Worm (Caenorhabditis elegans) whole organism, L1 larva: ENCODE results near the gene Y42H9AR.1.

Source experiments
- F16B12.6 ChIP-seq: fragments of 150-350 bp; optimal IDR thresholded peaks from 2 replicates; lab custom pipeline; 2014; ENCODE audit warnings: missing biosample characterization, missing genetic modification characterization
- alr-1 ChIP-seq: fragments of 200-800 bp; sonication (Bioruptor generic); optimal IDR thresholded peaks from 2 replicates; lab custom pipeline; 2018; ENCODE audit warnings: borderline replicate concordance, mild to moderate bottlenecking, missing genetic modification characterization, missing compliant biosample characterization
- aly-2 ChIP-seq: fragments of 150-350 bp; optimal IDR thresholded peaks from 2 replicates; lab custom pipeline; 2014; ENCODE audit warnings: missing biosample characterization, missing genetic modification characterization
- ama-1 ChIP-seq: fragments of 150-350 bp; optimal IDR thresholded peaks from 2 replicates; lab custom pipeline; 2014
- blmp-1 ChIP-seq: fragments of 150-350 bp; optimal IDR thresholded peaks from 2 replicates; lab custom pipeline; 2014; ENCODE audit warnings: missing biosample characterization, missing genetic modification characterization
- ceh-82 ChIP-seq, 3 experiments: fragments of 150-350 bp in 1 of 3; sonication (generic microtip) in 2 of 3; optimal IDR thresholded peaks; 2 replicates each; lab custom pipeline; 2014 to 2017; ENCODE audit warnings: missing biosample characterization in 3 of 3, missing genetic modification characterization in 3 of 3
- ceh-90 ChIP-seq: sonication (generic microtip); optimal IDR thresholded peaks from 2 replicates; lab custom pipeline; 2016; ENCODE audit warnings: missing genetic modification characterization, missing compliant biosample characterization
- ces-1 ChIP-seq: fragments of 150-350 bp; optimal IDR thresholded peaks from 2 replicates; lab custom pipeline; 2014; ENCODE audit warnings: missing biosample characterization, missing genetic modification reagents, missing genetic modification characterization
- dpl-1 ChIP-seq, 3 experiments: fragments of 150-350 bp in 2 of 3; sonication (generic microtip) in 1 of 3; optimal IDR thresholded peaks; 2 replicates each; lab custom pipeline; 2014 to 2017; ENCODE audit warnings: missing biosample characterization in 3 of 3, missing genetic modification characterization in 3 of 3, missing genetic modification reagents in 3 of 3
- dsc-1 ChIP-seq: sonication (generic microtip); optimal IDR thresholded peaks from 2 replicates; lab custom pipeline; 2016; ENCODE audit warnings: mild to moderate bottlenecking, missing genetic modification characterization, missing compliant biosample characterization
- efl-1 ChIP-seq, 4 experiments: fragments of 150-350 bp; optimal IDR thresholded peaks in 3 of 4; peaks in 1 of 4; 1 replicate in 1 of 4; 2 replicates in 3 of 4; lab custom pipeline; 2014; ENCODE audit warnings: missing biosample characterization in 2 of 4, missing genetic modification characterization in 2 of 4, missing genetic modification reagents in 2 of 4
- efl-3 ChIP-seq: fragments of 200-800 bp; sonication (Bioruptor generic); optimal IDR thresholded peaks from 2 replicates; lab custom pipeline; 2018; ENCODE audit warnings: mild to moderate bottlenecking, missing genetic modification characterization, missing compliant biosample characterization
- elt-2 ChIP-seq: sonication (generic microtip); optimal IDR thresholded peaks from 2 replicates; lab custom pipeline; 2016; ENCODE audit warnings: missing genetic modification characterization, mild to moderate bottlenecking, inconsistent platforms, missing compliant biosample characterization, missing genetic modification reagents
- elt-3 ChIP-seq, 6 experiments: fragments of 150-350 bp in 1 of 6; sonication (generic microtip); optimal IDR thresholded peaks; 2 replicates each; lab custom pipeline; 2017 to 2018; ENCODE audit warnings: missing biosample characterization in 6 of 6, missing genetic modification characterization in 6 of 6, inconsistent platforms in 1 of 6
- ets-5 ChIP-seq: fragments of 200-800 bp; sonication (Bioruptor generic); IDR thresholded peaks from 2 replicates; pipeline ENCODE4 v1.3.6; 2022; ENCODE audit warnings: missing genetic modification characterization, missing compliant biosample characterization
- hlh-4 ChIP-seq: sonication (generic microtip); optimal IDR thresholded peaks from 2 replicates; lab custom pipeline; 2016; ENCODE audit warnings: mild to moderate bottlenecking, missing genetic modification characterization, missing compliant biosample characterization
- hpl-2 ChIP-seq: fragments of 150-350 bp; optimal IDR thresholded peaks from 2 replicates; lab custom pipeline; 2014; ENCODE audit warnings: missing biosample characterization, missing genetic modification reagents, missing genetic modification characterization
- jun-1 ChIP-seq: fragments of 150-350 bp; optimal IDR thresholded peaks from 2 replicates; lab custom pipeline; 2014; ENCODE audit warnings: missing biosample characterization, missing genetic modification reagents, missing genetic modification characterization
- lin-13 ChIP-seq: fragments of 150-350 bp; optimal IDR thresholded peaks from 2 replicates; lab custom pipeline; 2014; ENCODE audit warnings: missing biosample characterization, missing genetic modification reagents, missing genetic modification characterization
- lin-39 ChIP-seq: fragments of 150-350 bp; optimal IDR thresholded peaks from 2 replicates; lab custom pipeline; 2014; ENCODE audit warnings: missing biosample characterization, missing genetic modification reagents, missing genetic modification characterization
- lsy-2 ChIP-seq, 2 experiments: fragments of 150-350 bp; optimal IDR thresholded peaks; 2 replicates each; lab custom pipeline; 2014; ENCODE audit warnings: missing biosample characterization in 2 of 2, missing genetic modification characterization in 2 of 2
- mab-9 ChIP-seq: fragments of 200-800 bp; sonication (Bioruptor generic); IDR thresholded peaks from 2 replicates; pipeline ENCODE4 v1.3.6; 2022; ENCODE audit warnings: missing genetic modification reagents, missing genetic modification characterization, missing compliant biosample characterization
- mdl-1 ChIP-seq, 2 experiments: fragments of 150-350 bp; optimal IDR thresholded peaks; 2 replicates each; lab custom pipeline; 2014 to 2017; ENCODE audit warnings: missing biosample characterization in 2 of 2, missing genetic modification characterization in 2 of 2, inconsistent platforms in 1 of 2
- mef-2 ChIP-seq: fragments of 150-350 bp; optimal IDR thresholded peaks from 2 replicates; lab custom pipeline; 2014; ENCODE audit warnings: missing biosample characterization, missing genetic modification characterization
- nhr-11 ChIP-seq: fragments of 150-350 bp; optimal IDR thresholded peaks from 2 replicates; lab custom pipeline; 2014; ENCODE audit warnings: missing biosample characterization, missing genetic modification characterization
- nhr-19 ChIP-seq: fragments of 200-800 bp; sonication (Bioruptor generic); conservative IDR thresholded peaks from 2 replicates; pipeline ENCODE4 v1.3.6; 2022; ENCODE audit warnings: missing genetic modification characterization, missing compliant biosample characterization
- nhr-237 ChIP-seq: fragments of 150-350 bp; optimal IDR thresholded peaks from 2 replicates; lab custom pipeline; 2014; ENCODE audit warnings: missing biosample characterization, missing genetic modification characterization
- nhr-71 ChIP-seq: sonication (generic microtip); optimal IDR thresholded peaks from 2 replicates; lab custom pipeline; 2016; ENCODE audit warnings: mild to moderate bottlenecking, missing genetic modification characterization, moderate library complexity, missing compliant biosample characterization
- nhr-76 ChIP-seq: sonication (generic microtip); optimal IDR thresholded peaks from 2 replicates; lab custom pipeline; 2017; ENCODE audit warnings: missing biosample characterization, missing genetic modification characterization
- nhr-90 ChIP-seq: sonication (generic microtip); optimal IDR thresholded peaks from 2 replicates; lab custom pipeline; 2016; ENCODE audit warnings: mild to moderate bottlenecking, missing genetic modification characterization, missing compliant biosample characterization; ENCODE audit not compliant: poor library complexity
- pag-3 ChIP-seq: sonication (generic microtip); optimal IDR thresholded peaks from 2 replicates; lab custom pipeline; 2017; ENCODE audit warnings: missing genetic modification characterization, mild to moderate bottlenecking, missing compliant biosample characterization, antibody characterized with exemption, borderline replicate concordance; ENCODE audit not compliant: insufficient read depth
- pqm-1 ChIP-seq: sonication (generic microtip); optimal IDR thresholded peaks from 3 replicates; lab custom pipeline; 2017; ENCODE audit warnings: missing biosample characterization, missing genetic modification characterization
- snpc-4 ChIP-seq: fragments of 150-350 bp; optimal IDR thresholded peaks from 2 replicates; lab custom pipeline; 2014; ENCODE audit warnings: missing biosample characterization, missing genetic modification characterization
- swsn-7 ChIP-seq: sonication (generic microtip); optimal IDR thresholded peaks from 2 replicates; lab custom pipeline; 2016; ENCODE audit warnings: missing genetic modification characterization, missing compliant biosample characterization
- tbx-2 ChIP-seq: sonication (generic microtip); optimal IDR thresholded peaks from 2 replicates; lab custom pipeline; 2016; ENCODE audit warnings: missing genetic modification characterization, missing compliant biosample characterization
- unc-130 ChIP-seq: fragments of 150-350 bp; optimal IDR thresholded peaks from 2 replicates; lab custom pipeline; 2017; ENCODE audit warnings: missing biosample characterization, missing genetic modification characterization, inconsistent platforms
- unc-30 ChIP-seq: sonication (generic microtip); optimal IDR thresholded peaks from 2 replicates; lab custom pipeline; 2017; ENCODE audit warnings: missing biosample characterization, missing genetic modification characterization
- unc-62 ChIP-seq: fragments of 150-350 bp; optimal IDR thresholded peaks from 2 replicates; lab custom pipeline; 2014; ENCODE audit warnings: missing biosample characterization, missing genetic modification reagents, missing genetic modification characterization
- unc-86 ChIP-seq: sonication (generic microtip); optimal IDR thresholded peaks from 2 replicates; lab custom pipeline; 2016; ENCODE audit warnings: missing genetic modification characterization, missing compliant biosample characterization
- zag-1 ChIP-seq: fragments of 150-350 bp; optimal IDR thresholded peaks from 2 replicates; lab custom pipeline; 2014; ENCODE audit warnings: missing biosample characterization, missing genetic modification characterization
- zip-4 ChIP-seq: fragments of 200-800 bp; sonication (Bioruptor generic); optimal IDR thresholded peaks from 2 replicates; lab custom pipeline; 2018; ENCODE audit warnings: mild to moderate bottlenecking, missing genetic modification characterization, moderate library complexity, missing compliant biosample characterization

Gene Y42H9AR.1

ce11 chrIV:8112646-8113045 is 547 bp upstream of the Y42H9AR.1 start (continued):
- no peak for TF ChIP-seq elt-2 (tag; lab: Kevin White, UChicago)
- no peak for TF ChIP-seq zip-4 (GFP tag; lab: Kevin White, UChicago)
- TF ChIP-seq ceh-82 (tag; optimal IDR thresholded peaks at IDR 0.05; lab: Kevin White, UChicago), result peak in 1 of 3 experiments; percentile 7
- TF ChIP-seq zag-1 (tag; lab: Kevin White, UChicago), result no peak
- TF ChIP-seq mdl-1 (tag; optimal IDR thresholded peaks at IDR 0.05; lab: Kevin White, UChicago), result no peak
- TF ChIP-seq nhr-237 (tag; lab: Kevin White, UChicago), result no peak
- peak; percentile 48 to 85 (median 77) for TF ChIP-seq dpl-1 (GFP tag; optimal IDR thresholded peaks at IDR 0.05; lab: Kevin White, UChicago)
- peak in 1 of 2 experiments; percentile 18 for TF ChIP-seq lsy-2 (tag; optimal IDR thresholded peaks at IDR 0.05; lab: Kevin White, UChicago)
- TF ChIP-seq F16B12.6 (tag; lab: Kevin White, UChicago), result peak; percentile 81
- TF ChIP-seq unc-130 (tag; lab: Kevin White, UChicago), result peak; percentile 53
- no peak for TF ChIP-seq aly-2

- no peak for TF ChIP-seq dsc-1 (tag; lab: Kevin White, UChicago)
- TF ChIP-seq nhr-76 (tag; lab: Kevin White, UChicago), result no peak
- TF ChIP-seq pag-3 (tag; lab: Kevin White, UChicago), result no peak
- TF ChIP-seq tbx-2 (tag; lab: Kevin White, UChicago), result no peak
- TF ChIP-seq nhr-11 (tag; lab: Kevin White, UChicago), result no peak
- TF ChIP-seq mab-9, result no peak
- TF ChIP-seq alr-1 (tag; lab: Kevin White, UChicago), result no peak
- no peak for TF ChIP-seq unc-62 (GFP tag; lab: Kevin White, UChicago)
- TF ChIP-seq unc-86 (tag; lab: Kevin White, UChicago), result no peak
- TF ChIP-seq hpl-2, result no peak
- no peak for TF ChIP-seq snpc-4 (tag; lab: Kevin White, UChicago)
- no peak for TF ChIP-seq elt-3 (tag; optimal IDR thresholded peaks at IDR 0.05; lab: Kevin White, UChicago)
- no peak for TF ChIP-seq zip-4 (GFP tag; lab: Kevin White, UChicago)
- no peak for TF ChIP-seq lsy-2 (tag; optimal IDR thresholded peaks at IDR 0.05; lab: Kevin White, UChicago)
- TF ChIP-seq ets-5 (GFP tag; lab: Robert Waterston, UW), result no peak
- TF ChIP-seq lin-39, result no peak
- no peak for TF ChIP-seq efl-1 (optimal IDR thresholded peaks at IDR 0.05; lab: Kevin White, UChicago)
- no peak for TF ChIP-seq efl-1 (GFP tag; optimal IDR thresholded peaks at IDR 0.05 in 1 of 2; lab: Kevin White, UChicago)
- no peak for TF ChIP-seq ama-1
- TF ChIP-seq elt-2 (tag; lab: Kevin White, UChicago), result no peak
These were observed 1.3 kb downstream of the Y42H9AR.1 start for ce11 chrIV:8114535-8114934.

- TF ChIP-seq pqm-1 (tag; lab: Kevin White, UChicago), result no peak
- TF ChIP-seq lin-13, result no peak
- no peak for TF ChIP-seq efl-3 (GFP tag; lab: Kevin White, UChicago)
- no peak for TF ChIP-seq mab-9
- TF ChIP-seq hlh-4 (tag; lab: Kevin White, UChicago), result no peak
- no peak for TF ChIP-seq alr-1 (tag; lab: Kevin White, UChicago)
- no peak for TF ChIP-seq jun-1 (tag; lab: Kevin White, UChicago)
- TF ChIP-seq zip-4 (GFP tag; lab: Kevin White, UChicago), result no peak
- TF ChIP-seq blmp-1 (tag; lab: Kevin White, UChicago), result no peak
- TF ChIP-seq ces-1 (GFP tag; lab: Kevin White, UChicago), result no peak
- TF ChIP-seq unc-30 (tag; lab: Kevin White, UChicago), result no peak
- no peak for TF ChIP-seq nhr-90
- TF ChIP-seq swsn-7, result no peak
- no peak for TF ChIP-seq nhr-19 (GFP tag; lab: Robert Waterston, UW)
- no peak for TF ChIP-seq ceh-90 (tag; lab: Kevin White, UChicago)
- TF ChIP-seq nhr-71, result no peak
- TF ChIP-seq mef-2 (tag; lab: Kevin White, UChicago), result no peak
These were observed 2.3 kb downstream of the Y42H9AR.1 start, which contains the start of gene irld-8 for ce11 chrIV:8115462-8115861. irld-8 (plus strand) TSS chrIV:8115762.
